Fruit fly (Drosophila melanogaster): ENCODE results near the gene CG7694.

The CG7694 gene

DNA sequence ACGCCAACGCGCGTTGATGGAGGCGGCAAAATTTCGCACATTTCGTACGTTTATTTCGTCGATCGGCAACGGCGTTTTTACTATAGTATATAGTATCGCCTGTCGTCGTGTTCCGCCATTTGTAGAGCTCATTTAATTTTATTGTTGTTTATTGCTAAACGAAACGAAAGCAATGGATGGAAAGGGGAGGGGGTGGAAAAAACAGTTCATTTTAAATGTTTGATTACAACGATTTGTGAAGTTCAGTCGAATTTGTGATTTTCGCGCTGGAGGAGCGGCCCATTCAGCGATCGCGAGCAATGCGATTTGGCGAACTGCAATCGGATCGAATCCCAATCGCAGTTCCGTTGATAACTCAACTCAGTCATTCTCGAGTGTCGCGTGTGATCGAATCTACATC lies 8.1 kb downstream of the CG7694 start:
- TF ChIP-seq Hr39 (GFP tag; optimal IDR thresholded peaks at IDR 0.05) (no peak), Met (GFP tag; optimal IDR thresholded peaks at IDR 0.05) (no peak), Hr38 (GFP tag; optimal IDR thresholded peaks at IDR 0.05) (no peak)

DNA sequence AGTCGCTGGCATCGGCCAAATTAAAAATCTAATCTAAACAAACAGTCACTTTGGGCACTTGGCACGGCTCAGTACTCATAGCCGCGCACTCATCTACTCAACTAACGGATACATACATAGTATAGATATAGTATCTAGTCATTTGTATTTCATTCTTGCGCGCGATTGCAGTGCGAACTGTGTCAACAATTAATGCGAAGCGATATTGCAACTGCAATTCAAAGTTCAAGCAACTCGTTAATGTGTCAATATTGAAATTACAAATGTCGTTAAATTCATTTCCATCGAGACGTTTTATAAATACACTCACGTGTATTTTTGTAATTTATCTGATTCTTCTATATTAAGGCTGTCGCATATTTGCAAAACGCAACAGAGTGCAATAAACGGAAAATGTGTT lies 9.3 kb downstream of the CG7694 start:
- TF ChIP-seq CG6808 (GFP tag; optimal IDR thresholded peaks at IDR 0.05) (peak; percentile 5), vri (GFP tag; optimal IDR thresholded peaks at IDR 0.05) (peak; percentile 27), CG10669 (GFP tag; optimal IDR thresholded peaks at IDR 0.05) (no peak), CG6163 (GFP tag; IDR thresholded peaks at IDR 0.05) (0 out of 3 replicates have a peak, but pooled peaks have one; percentile 11)

DNA sequence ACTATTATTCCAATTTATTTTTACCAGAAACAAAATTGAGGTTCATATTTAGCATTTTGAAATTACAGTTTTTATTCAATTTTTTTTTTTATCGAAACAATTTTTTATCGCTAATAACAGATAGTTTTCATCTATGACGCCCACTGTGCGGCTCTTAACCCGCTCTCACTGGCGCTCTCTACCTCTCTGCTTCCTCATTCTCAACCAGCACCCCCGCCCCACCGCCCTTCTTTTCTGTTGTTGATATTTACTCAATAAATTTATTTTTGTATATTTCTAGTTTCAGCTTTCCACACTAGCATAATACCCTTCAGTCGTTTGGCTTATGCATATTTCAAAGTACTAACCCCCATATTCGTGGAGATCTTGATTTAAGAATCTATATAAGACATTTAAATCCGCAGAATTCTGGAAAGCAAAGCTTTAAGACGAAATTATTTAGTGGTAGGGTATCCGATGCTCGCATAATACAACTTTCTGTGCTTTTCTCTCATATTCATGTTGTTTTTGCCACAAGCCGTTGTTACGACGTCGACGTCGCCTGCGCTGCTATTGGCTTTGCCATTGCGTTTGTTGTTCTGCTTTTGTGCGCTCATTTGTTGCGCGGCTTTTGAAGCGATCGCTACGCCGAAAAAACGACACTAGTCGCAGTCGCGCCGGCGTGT lies 11.1 kb downstream of the CG7694 start:
- TF ChIP-seq dsx (GFP tag; optimal IDR thresholded peaks at IDR 0.05; ENCODE audit: poor library complexity, severe bottlenecking) (peak; percentile 84), CG1621 (tag; optimal IDR thresholded peaks at IDR 0.05) (peak; percentile 88), CG6792 (GFP tag; optimal IDR thresholded peaks at IDR 0.05) (peak; percentile 89), CG4318 (GFP tag; optimal IDR thresholded peaks at IDR 0.05) (peak; percentile 84), Ets96B (tag; optimal IDR thresholded peaks at IDR 0.05) (peak; percentile 94), Ets21C (GFP tag; optimal IDR thresholded peaks at IDR 0.05) (peak; percentile 61), CG15336 (GFP tag; IDR thresholded peaks at IDR 0.05) (peak; percentile 90), achi (GFP tag; optimal IDR thresholded peaks at IDR 0.05) (peak; percentile 87), fkh (GFP tag; optimal IDR thresholded peaks at IDR 0.05) (peak; percentile 100), CG6163 (GFP tag; IDR thresholded peaks at IDR 0.05) (peak; percentile 87), Eip93F (GFP tag; optimal IDR thresholded peaks at IDR 0.05) (peak; percentile 23), Hr4 (GFP tag; optimal IDR thresholded peaks at IDR 0.05) (peak; percentile 93), Gug (GFP tag; IDR thresholded peaks at IDR 0.05) (peak; percentile 87), CG3919 (GFP tag; optimal IDR thresholded peaks at IDR 0.05) (peak; percentile 94), CG7368 (GFP tag; optimal IDR thresholded peaks at IDR 0.05) (peak; percentile 84), acj6 (GFP tag; optimal IDR thresholded peaks at IDR 0.05) (peak; percentile 87), CG6276 (GFP tag; optimal IDR thresholded peaks at IDR 0.05) (peak; percentile 84), spab (GFP tag; optimal IDR thresholded peaks at IDR 0.05) (peak; percentile 88), Hr39 (GFP tag; optimal IDR thresholded peaks at IDR 0.05) (peak; percentile 84), CG11902 (GFP tag; optimal IDR thresholded peaks at IDR 0.05) (peak; percentile 83), svp (GFP tag) (peak; percentile 89), Eip78C (GFP tag) (peak; percentile 96), CG10669 (GFP tag; optimal IDR thresholded peaks at IDR 0.05) (peak; percentile 94), cyc (GFP tag; optimal IDR thresholded peaks at IDR 0.05) (peak; percentile 85), eg (GFP tag; IDR thresholded peaks at IDR 0.05) (peak; percentile 90), Met (GFP tag; optimal IDR thresholded peaks at IDR 0.05) (peak; percentile 89), Sox15 (GFP tag; optimal IDR thresholded peaks at IDR 0.05) (peak; percentile 82), CG32006 (GFP tag; optimal IDR thresholded peaks at IDR 0.05) (peak; percentile 95), fd59A (GFP tag; optimal IDR thresholded peaks at IDR 0.05) (peak; percentile 85), topi (GFP tag; optimal IDR thresholded peaks at IDR 0.05) (peak; percentile 81), CG8319 (GFP tag; optimal IDR thresholded peaks at IDR 0.05) (peak; percentile 82), CG31627 (GFP tag; optimal IDR thresholded peaks at IDR 0.05) (peak; percentile 84), CG6808 (GFP tag; optimal IDR thresholded peaks at IDR 0.05) (peak; percentile 85), CG11294 (GFP tag; IDR thresholded peaks at IDR 0.05) (peak; percentile 81), CG34406 (GFP tag; optimal IDR thresholded peaks at IDR 0.05) (peak; percentile 84), CG3032 (tag; optimal IDR thresholded peaks at IDR 0.05) (peak; percentile 91), salr (GFP tag; optimal IDR thresholded peaks at IDR 0.05) (peak; percentile 86 to 90), CG8632 (GFP tag; optimal IDR thresholded peaks at IDR 0.05) (peak; percentile 78), esn (GFP tag; optimal IDR thresholded peaks at IDR 0.05) (peak; percentile 84), CG9139 (GFP tag; optimal IDR thresholded peaks at IDR 0.05) (peak; percentile 76), Lpt (GFP tag; optimal IDR thresholded peaks at IDR 0.05) (peak; percentile 88), lz (GFP tag; optimal IDR thresholded peaks at IDR 0.05) (peak; percentile 85), Blimp-1 (GFP tag; optimal IDR thresholded peaks at IDR 0.05) (peak; percentile 27), Sox102F (GFP tag; optimal IDR thresholded peaks at IDR 0.05) (peak; percentile 84)

Data from whole organism, prepupa.